Fruit fly (Drosophila melanogaster): ENCODE measurements around the gene drd.

The drd gene

DNA sequence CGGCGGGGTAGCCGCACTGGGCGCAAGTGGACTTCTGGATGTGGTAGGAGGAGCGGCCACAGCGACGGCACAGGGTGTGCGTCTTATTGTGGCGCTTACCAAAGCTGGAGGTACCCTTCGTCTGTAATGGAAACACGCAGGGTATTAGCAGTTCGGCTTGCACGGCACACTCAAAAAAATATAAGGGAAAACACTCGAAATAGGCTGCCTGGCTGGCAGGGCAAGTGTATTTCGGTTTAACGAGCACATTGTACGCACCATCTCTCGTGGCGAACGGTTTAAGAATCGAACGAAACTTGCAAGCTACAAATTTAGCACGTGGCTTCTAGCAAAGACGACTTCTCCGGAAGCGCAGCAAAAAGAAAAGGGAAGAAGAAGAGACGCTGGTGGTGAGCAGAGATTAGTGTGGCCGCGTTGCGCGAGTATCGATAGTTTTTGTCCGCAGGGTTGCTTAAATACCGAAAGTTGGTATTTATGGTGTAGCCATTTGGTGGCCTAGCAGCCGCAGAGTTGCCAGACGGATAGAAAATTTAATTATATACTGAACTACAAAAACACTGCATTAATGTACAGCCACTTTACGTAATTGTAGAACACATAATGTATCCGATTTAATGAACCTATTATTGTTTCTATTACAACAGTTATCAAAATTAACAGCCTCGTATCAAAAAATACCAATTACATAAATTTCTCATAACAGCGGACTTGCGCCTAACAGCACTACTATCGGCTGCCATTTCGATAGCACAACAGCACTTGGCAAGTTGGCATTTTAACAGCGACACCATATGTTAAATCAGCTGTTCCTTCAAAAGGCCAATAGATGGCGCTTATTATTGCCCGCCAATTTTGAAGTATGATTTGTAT is 13.7 kb downstream of the drd start, which contains the start of gene RpL37-1 (continued):
- peak; percentile 50 for TF ChIP-seq hkb (optimal IDR thresholded peaks at IDR 0.05)
- peak; percentile 72 for TF ChIP-seq hkb (GFP tag; IDR thresholded peaks at IDR 0.05)
- peak; percentile 60 for TF ChIP-seq CG2129 (GFP tag; IDR thresholded peaks at IDR 0.05; ENCODE audit: partially characterized antibody)
- peak; percentile 71 for TF ChIP-seq disco-r (GFP tag; optimal IDR thresholded peaks at IDR 0.05)
- peak; percentile 91 for TF ChIP-seq sens (GFP tag)
- TF ChIP-seq CG10267 (tag; optimal IDR thresholded peaks at IDR 0.05): peak; percentile 70
- peak; percentile 33 for TF ChIP-seq CG13894 (tag; optimal IDR thresholded peaks at IDR 0.05)
- 0 out of 2 replicates have a peak, but pooled peaks have one; percentile 16 for TF ChIP-seq CG31224 (GFP tag; IDR thresholded peaks at IDR 0.05)
- peak; percentile 16; the same call in 2 of the 3 replicates for TF ChIP-seq CG7963 (GFP tag; IDR thresholded peaks at IDR 0.05; ENCODE audit: partially characterized antibody)
- TF ChIP-seq zfh2 (GFP tag; optimal IDR thresholded peaks at IDR 0.05): peak; percentile 65
- peak; percentile 7 for TF ChIP-seq Abd-B (GFP tag; optimal IDR thresholded peaks at IDR 0.05)
- peak; percentile 35 for TF ChIP-seq CG33557 (GFP tag; optimal IDR thresholded peaks at IDR 0.05)
- no peak for TF ChIP-seq hth (optimal IDR thresholded peaks at IDR 0.05)
- no peak for TF ChIP-seq CG2889 (GFP tag; IDR thresholded peaks at IDR 0.05)
- TF ChIP-seq H2.0 (GFP tag; IDR thresholded peaks at IDR 0.05): peak; percentile 48; the same call in 1 of the 2 replicates
- peak; percentile 41 for TF ChIP-seq CG13123 (GFP tag; optimal IDR thresholded peaks at IDR 0.05)
- TF ChIP-seq sim (GFP tag; IDR thresholded peaks at IDR 0.05): no peak
- TF ChIP-seq YL-1 (GFP tag; optimal IDR thresholded peaks at IDR 0.05): peak; percentile 94
- TF ChIP-seq CG8924 (tag; optimal IDR thresholded peaks at IDR 0.05): peak; percentile 36
- peak; percentile 75 for TF ChIP-seq bcd (GFP tag; optimal IDR thresholded peaks at IDR 0.05)
- TF ChIP-seq slbo (GFP tag; IDR thresholded peaks at IDR 0.05): peak; percentile 64
- TF ChIP-seq CG10147 (GFP tag; optimal IDR thresholded peaks at IDR 0.05): peak; percentile 45
- TF ChIP-seq CG1792 (GFP tag; optimal IDR thresholded peaks at IDR 0.05): peak; percentile 68
- TF ChIP-seq CG14050 (GFP tag; IDR thresholded peaks at IDR 0.05): no peak; the same call in 2 of the 3 replicates
- TF ChIP-seq tin (GFP tag; optimal IDR thresholded peaks at IDR 0.05): peak; percentile 46
- peak; percentile 76 for TF ChIP-seq Dip3 (GFP tag; optimal IDR thresholded peaks at IDR 0.05)
- TF ChIP-seq tio (GFP tag; optimal IDR thresholded peaks at IDR 0.05): no peak
- 0 out of 3 replicates have a peak, but pooled peaks have one; percentile 42 for TF ChIP-seq tgo (GFP tag; IDR thresholded peaks at IDR 0.05)
- TF ChIP-seq CG4730 (GFP tag; IDR thresholded peaks at IDR 0.05): peak; percentile 43; the same call in 1 of the 2 replicates
- TF ChIP-seq bigmax (GFP tag; optimal IDR thresholded peaks at IDR 0.05): peak; percentile 4
- TF ChIP-seq CG12391 (tag; optimal IDR thresholded peaks at IDR 0.05): peak; percentile 61
- TF ChIP-seq CG16779 (GFP tag; IDR thresholded peaks at IDR 0.05): peak; percentile 71
- TF ChIP-seq CG12071 (GFP tag; optimal IDR thresholded peaks at IDR 0.05): peak; percentile 68
- TF ChIP-seq HHEX (GFP tag; optimal IDR thresholded peaks at IDR 0.05): peak; percentile 64
- no peak for TF ChIP-seq Hey (tag; optimal IDR thresholded peaks at IDR 0.05)
- TF ChIP-seq Lpt (GFP tag; optimal IDR thresholded peaks at IDR 0.05): no peak
- peak; percentile 80 for TF ChIP-seq MTF-1 (GFP tag; optimal IDR thresholded peaks at IDR 0.05; ENCODE audit: borderline replicate concordance)
- TF ChIP-seq Dek (tag; optimal IDR thresholded peaks at IDR 0.05): peak; percentile 40
- 0 out of 2 replicates have a peak, but pooled peaks have one; percentile 22 for TF ChIP-seq peb (GFP tag; IDR thresholded peaks at IDR 0.05)
- TF ChIP-seq Adf1 (GFP tag; IDR thresholded peaks at IDR 0.05): no peak
- TF ChIP-seq CG11504 (tag; optimal IDR thresholded peaks at IDR 0.05): peak; percentile 44
- TF ChIP-seq CG10565 (GFP tag; optimal IDR thresholded peaks at IDR 0.05): peak; percentile 6
- no peak for TF ChIP-seq CG31388 (GFP tag; optimal IDR thresholded peaks at IDR 0.05)
- peak; percentile 17 for TF ChIP-seq CG12219 (GFP tag; optimal IDR thresholded peaks at IDR 0.05)
- TF ChIP-seq nerfin-2 (GFP tag; IDR thresholded peaks at IDR 0.05; ENCODE audit: partially characterized antibody): peak; percentile 39; the same call in 1 of the 2 replicates
- peak; percentile 34 for TF ChIP-seq Sox100B (GFP tag; optimal IDR thresholded peaks at IDR 0.05)
- 0 out of 2 replicates have a peak, but pooled peaks have one; percentile 25 for TF ChIP-seq seq (GFP tag; IDR thresholded peaks at IDR 0.05)
- TF ChIP-seq CG15269 (tag; optimal IDR thresholded peaks at IDR 0.05): peak; percentile 51
